Fruit fly (Drosophila melanogaster) S2 (cell line): ENCODE data around the gene beta-PheRS.

Experiments
- CG8478 ChIP-seq: fragments of >200 bp; optimal IDR thresholded peaks from 2 replicates; lab custom pipeline; 2018
- CTCF ChIP-seq, 2 experiments: fragments of >200 bp; optimal IDR thresholded peaks; 2 replicates each; lab custom pipeline; 2018

DNA sequence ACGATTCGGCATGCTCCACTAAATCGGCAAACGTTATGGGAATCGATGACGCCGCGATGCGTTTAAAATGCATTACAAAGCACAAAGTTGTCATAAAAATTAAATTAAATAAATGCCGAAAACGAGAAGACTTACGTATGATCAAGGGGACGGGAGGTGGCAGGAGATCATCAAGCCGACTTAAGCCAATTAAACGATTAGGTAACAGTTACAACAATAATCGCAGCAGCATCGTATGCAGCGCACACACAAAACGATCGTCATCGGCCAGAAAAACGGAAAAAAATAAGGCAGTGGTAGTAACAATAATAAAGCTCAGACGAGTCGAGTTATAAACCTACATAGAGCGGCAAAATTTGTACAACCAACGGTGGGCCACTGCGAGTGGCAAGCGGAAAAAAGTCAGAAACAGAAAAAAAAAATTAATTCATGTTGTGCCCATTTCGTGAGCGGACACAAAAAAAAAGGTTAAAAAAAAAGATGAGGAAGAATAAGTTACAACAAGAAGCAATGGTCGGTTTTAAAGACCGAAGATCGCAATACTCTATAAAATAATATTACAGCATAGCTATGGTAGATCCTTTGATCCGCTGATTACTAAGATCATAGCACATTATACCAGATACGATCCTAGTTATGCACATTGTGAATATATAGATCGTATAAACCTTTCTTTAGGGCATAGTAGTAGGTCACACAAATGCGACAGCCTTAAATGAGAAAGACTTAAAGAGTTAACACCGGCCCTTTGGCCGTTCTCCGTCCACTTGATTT is 46.0 kb downstream of the beta-PheRS start:
- TF ChIP-seq CTCF (optimal IDR thresholded peaks at IDR 0.05; lab: Kevin White, UChicago) (no peak), CG8478 (no peak)
